Fruit fly (Drosophila melanogaster) whole organism, embryonic: ENCODE measurements around the gene CG13012.
A peak's percentile ranks its signal among the peaks of the same experiment; 100 is the strongest.

Experiments used
- ATbp ChIP-seq: fragments of 200-800 bp; sonication (Bioruptor generic); optimal IDR thresholded peaks from 2 replicates; lab custom pipeline; 2017; ENCODE audit warnings: missing biosample characterization, mild to moderate bottlenecking, missing genetic modification characterization, missing genetic modification reagents
- Asciz ChIP-seq: fragments of 200-800 bp; sonication (Bioruptor generic); optimal IDR thresholded peaks from 2 replicates; lab custom pipeline; 2017; ENCODE audit warnings: missing biosample characterization, mild to moderate bottlenecking, missing genetic modification characterization, missing genetic modification reagents
- CG10321 ChIP-seq: fragments of 200-800 bp; sonication (Bioruptor generic); IDR thresholded peaks from 2 replicates; pipeline ENCODE4 v1.3.6; 2022; ENCODE audit warnings: missing biosample characterization, missing genetic modification characterization
- CG10654 ChIP-seq: fragments of 200-800 bp; sonication (Bioruptor generic); optimal IDR thresholded peaks from 2 replicates; lab custom pipeline; 2016; ENCODE audit warnings: missing biosample characterization, missing genetic modification characterization
- CG13123 ChIP-seq: fragments of 200-800 bp; sonication (Bioruptor generic); optimal IDR thresholded peaks from 2 replicates; lab custom pipeline; 2016; ENCODE audit warnings: missing biosample characterization, missing genetic modification characterization
- CG13424 ChIP-seq: fragments of 200-800 bp; sonication (Bioruptor generic); optimal IDR thresholded peaks from 2 replicates; lab custom pipeline; 2019; ENCODE audit warnings: missing biosample characterization, mild to moderate bottlenecking, missing genetic modification characterization, moderate library complexity
- CG17328 ChIP-seq: fragments of 200-800 bp; sonication (Bioruptor generic); IDR thresholded peaks from 2 replicates; pipeline ENCODE4 v1.3.6; 2022; ENCODE audit warnings: missing biosample characterization, missing genetic modification characterization
- CG17361 ChIP-seq: fragments of 200-800 bp; sonication (Bioruptor generic); IDR thresholded peaks from 3 replicates; pipeline ENCODE4 v1.3.6; 2022; ENCODE audit warnings: missing biosample characterization, missing genetic modification characterization
- CG17912 ChIP-seq: fragments of 200-800 bp; sonication (Bioruptor generic); optimal IDR thresholded peaks from 2 replicates; lab custom pipeline; 2018; ENCODE audit warnings: missing biosample characterization, mild to moderate bottlenecking, missing genetic modification characterization
- CG18262 ChIP-seq: fragments of 200-800 bp; optimal IDR thresholded peaks from 3 replicates; lab custom pipeline; 2019; ENCODE audit warnings: missing biosample characterization, mild to moderate bottlenecking, missing genetic modification characterization, moderate library complexity
- CG2678 ChIP-seq: fragments of 200-800 bp; sonication (Bioruptor generic); optimal IDR thresholded peaks from 3 replicates; lab custom pipeline; 2019; ENCODE audit warnings: missing biosample characterization, mild to moderate bottlenecking, missing genetic modification characterization, moderate library complexity
- CG2875 ChIP-seq: fragments of 200-800 bp; sonication (Bioruptor generic); optimal IDR thresholded peaks from 2 replicates; lab custom pipeline; 2017; ENCODE audit warnings: missing biosample characterization, mild to moderate bottlenecking, missing genetic modification characterization, missing genetic modification reagents
- CG30020 ChIP-seq: fragments of 200-800 bp; optimal IDR thresholded peaks from 2 replicates; lab custom pipeline; 2019; ENCODE audit warnings: missing biosample characterization, mild to moderate bottlenecking, missing genetic modification characterization, moderate library complexity
- CG3065 ChIP-seq: fragments of 200-800 bp; sonication (Bioruptor generic); optimal IDR thresholded peaks from 2 replicates; lab custom pipeline; 2016; ENCODE audit warnings: missing biosample characterization, missing genetic modification characterization
- CG31441 ChIP-seq: fragments of 200-800 bp; sonication (Bioruptor generic); IDR thresholded peaks from 2 replicates; pipeline ENCODE4 v1.3.6; 2022; ENCODE audit warnings: missing biosample characterization, missing genetic modification characterization
- CG3726 ChIP-seq: fragments of 200-800 bp; sonication (Bioruptor generic); IDR thresholded peaks from 3 replicates; pipeline ENCODE4, ENCODE4 v1.3.6; 2022; ENCODE audit warnings: missing biosample characterization, missing genetic modification characterization
- CG4730 ChIP-seq: fragments of 200-800 bp; sonication (Bioruptor generic); IDR thresholded peaks from 2 replicates; pipeline ENCODE4 v1.3.6; 2022; ENCODE audit warnings: missing biosample characterization, missing genetic modification characterization
- CG6689 ChIP-seq: fragments of 200-800 bp; sonication (Bioruptor generic); IDR thresholded peaks from 2 replicates; pipeline ENCODE4 v1.3.6; 2022; ENCODE audit warnings: missing biosample characterization, missing genetic modification characterization
- CG6854 ChIP-seq: fragments of 200-800 bp; sonication (Bioruptor generic); optimal IDR thresholded peaks from 3 replicates; lab custom pipeline; 2017; ENCODE audit warnings: missing biosample characterization, mild to moderate bottlenecking, missing genetic modification characterization
- CG7357 ChIP-seq: fragments of 200-800 bp; sonication (Bioruptor generic); IDR thresholded peaks from 3 replicates; pipeline ENCODE4 v1.3.6; 2022; ENCODE audit warnings: missing biosample characterization, missing genetic modification characterization
- CG7963 ChIP-seq: fragments of 200-800 bp; sonication (Bioruptor generic); IDR thresholded peaks from 3 replicates; pipeline ENCODE4 v1.3.6; 2022; ENCODE audit warnings: missing biosample characterization, missing genetic modification characterization; ENCODE audit not compliant: partially characterized antibody
- Dek ChIP-seq: fragments of 200-800 bp; sonication (Bioruptor generic); optimal IDR thresholded peaks from 3 replicates; lab custom pipeline; 2019; ENCODE audit warnings: missing biosample characterization, mild to moderate bottlenecking, missing genetic modification characterization, moderate library complexity
- Ets65A ChIP-seq: fragments of 200-800 bp; sonication (Bioruptor generic); peaks from one replicate; lab custom pipeline; 2016; ENCODE audit warnings: missing biosample characterization, missing genetic modification characterization
- Fer3 ChIP-seq: fragments of 200-800 bp; sonication (Bioruptor generic); optimal IDR thresholded peaks from 2 replicates; lab custom pipeline; 2018; ENCODE audit warnings: missing biosample characterization, mild to moderate bottlenecking, missing genetic modification characterization, moderate library complexity
- HHEX ChIP-seq: fragments of 200-800 bp; sonication (Bioruptor generic); optimal IDR thresholded peaks from 3 replicates; lab custom pipeline; 2017; ENCODE audit warnings: missing biosample characterization, mild to moderate bottlenecking, missing genetic modification characterization, missing genetic modification reagents
- HmgZ ChIP-seq: fragments of 200-800 bp; sonication (Bioruptor generic); optimal IDR thresholded peaks from 2 replicates; lab custom pipeline; 2018; ENCODE audit warnings: missing biosample characterization, mild to moderate bottlenecking, missing genetic modification characterization
- Hr51 ChIP-seq, 2 experiments: fragments of 200-800 bp; sonication (Bioruptor generic); optimal IDR thresholded peaks; 2 replicates in 1 of 2; 3 replicates in 1 of 2; lab custom pipeline; 2016 to 2018; ENCODE audit warnings: missing biosample characterization in 2 of 2, missing genetic modification characterization in 2 of 2, mild to moderate bottlenecking in 1 of 2, moderate library complexity in 1 of 2
- Tbp ChIP-seq: fragments of >200 bp; optimal IDR thresholded peaks from 2 replicates; lab custom pipeline; 2018; ENCODE audit warnings: missing biosample characterization, missing genetic modification characterization
- Xbp1 ChIP-seq: fragments of 200-800 bp; sonication (Bioruptor generic); optimal IDR thresholded peaks from 3 replicates; lab custom pipeline; 2016; ENCODE audit warnings: missing biosample characterization, mild to moderate bottlenecking, missing genetic modification characterization
- bigmax ChIP-seq: fragments of 200-800 bp; sonication (Bioruptor generic); optimal IDR thresholded peaks from 2 replicates; lab custom pipeline; 2018; ENCODE audit warnings: missing biosample characterization, mild to moderate bottlenecking, missing genetic modification characterization
- bsh ChIP-seq, 2 experiments: fragments of 200-800 bp; sonication (Bioruptor generic); optimal IDR thresholded peaks; 2 replicates each; lab custom pipeline; 2017 to 2018; ENCODE audit warnings: mild to moderate bottlenecking in 2 of 2, missing biosample characterization in 2 of 2, missing genetic modification characterization in 2 of 2, moderate library complexity in 1 of 2
- cad ChIP-seq: fragments of >200 bp; optimal IDR thresholded peaks from 2 replicates; lab custom pipeline; 2017; ENCODE audit warnings: missing biosample characterization, missing genetic modification characterization
- chn ChIP-seq: fragments of 200-800 bp; sonication (Bioruptor generic); optimal IDR thresholded peaks from 2 replicates; lab custom pipeline; 2016; ENCODE audit warnings: missing biosample characterization, missing genetic modification characterization
- croc ChIP-seq: fragments of 200-800 bp; sonication (Bioruptor generic); conservative IDR thresholded peaks from 3 replicates; pipeline ENCODE4 v1.3.6; 2022; ENCODE audit warnings: missing biosample characterization, missing genetic modification characterization
- dati ChIP-seq: fragments of 200-800 bp; sonication (Bioruptor generic); IDR thresholded peaks from 2 replicates; pipeline ENCODE4 v1.3.6; 2022; ENCODE audit warnings: missing biosample characterization, missing genetic modification characterization
- en ChIP-seq: fragments of 200-800 bp; sonication (Bioruptor generic); optimal IDR thresholded peaks from 2 replicates; lab custom pipeline; 2016; ENCODE audit warnings: missing biosample characterization, missing genetic modification characterization
- eve ChIP-seq, 2 experiments: fragments of >200 bp; optimal IDR thresholded peaks; 2 replicates each; lab custom pipeline; 2017; ENCODE audit warnings: missing biosample characterization in 2 of 2, missing genetic modification characterization in 2 of 2
- fd96Cb ChIP-seq: fragments of 200-800 bp; sonication (Bioruptor generic); optimal IDR thresholded peaks from 2 replicates; lab custom pipeline; 2018; ENCODE audit warnings: missing biosample characterization, mild to moderate bottlenecking, missing genetic modification characterization, moderate library complexity
- ftz-f1 ChIP-seq: fragments of 200-800 bp; sonication (Bioruptor generic); optimal IDR thresholded peaks from 2 replicates; lab custom pipeline; 2016; ENCODE audit warnings: missing biosample characterization, missing genetic modification characterization
- gem ChIP-seq: fragments of 200-800 bp; sonication (Bioruptor generic); optimal IDR thresholded peaks from 2 replicates; lab custom pipeline; 2019; ENCODE audit warnings: missing biosample characterization, mild to moderate bottlenecking, missing genetic modification characterization, moderate library complexity
- grau ChIP-seq: fragments of 200-800 bp; optimal IDR thresholded peaks from 3 replicates; lab custom pipeline; 2019; ENCODE audit warnings: missing biosample characterization, mild to moderate bottlenecking, missing genetic modification characterization, moderate library complexity
- nmo ChIP-seq: fragments of 200-800 bp; sonication (Bioruptor generic); optimal IDR thresholded peaks from 2 replicates; lab custom pipeline; 2018; ENCODE audit warnings: missing biosample characterization, mild to moderate bottlenecking, missing genetic modification characterization, moderate library complexity
- org-1 ChIP-seq: fragments of 200-800 bp; sonication (Bioruptor generic); optimal IDR thresholded peaks from 2 replicates; lab custom pipeline; 2017; ENCODE audit warnings: missing biosample characterization, missing genetic modification characterization
- phol ChIP-seq: fragments of 200-800 bp; sonication (Bioruptor generic); optimal IDR thresholded peaks from 3 replicates; lab custom pipeline; 2018; ENCODE audit warnings: missing biosample characterization, mild to moderate bottlenecking, missing genetic modification characterization, moderate library complexity
- pnt ChIP-seq: fragments of 200-800 bp; sonication (Bioruptor generic); optimal IDR thresholded peaks from 3 replicates; lab custom pipeline; 2016; ENCODE audit warnings: missing biosample characterization, missing genetic modification characterization
- prd ChIP-seq, 3 experiments: fragments of >200 bp in 2 of 3; fragments of 200-800 bp in 1 of 3; sonication (Bioruptor generic) in 1 of 3; optimal IDR thresholded peaks in 2 of 3; IDR thresholded peaks in 1 of 3; 2 replicates in 2 of 3; 3 replicates in 1 of 3; pipeline versions ENCODE4 v1.3.6 to Lab custom; 2017 to 2022; ENCODE audit warnings: missing biosample characterization in 1 of 3, missing genetic modification characterization in 1 of 3
- salm ChIP-seq: fragments of 200-800 bp; sonication (Bioruptor generic); optimal IDR thresholded peaks from 2 replicates; lab custom pipeline; 2018; ENCODE audit warnings: missing biosample characterization, mild to moderate bottlenecking, missing genetic modification characterization
- tap ChIP-seq: fragments of 200-800 bp; optimal IDR thresholded peaks from 3 replicates; lab custom pipeline; 2019; ENCODE audit warnings: missing biosample characterization, mild to moderate bottlenecking, missing genetic modification characterization, moderate library complexity
- unpg ChIP-seq: fragments of 200-800 bp; sonication (Bioruptor generic); optimal IDR thresholded peaks from 3 replicates; lab custom pipeline; 2018; ENCODE audit warnings: missing biosample characterization, mild to moderate bottlenecking, missing genetic modification characterization, moderate library complexity
- zfh1 ChIP-seq: fragments of 200-800 bp; sonication (Bioruptor generic); IDR thresholded peaks from 3 replicates; pipeline ENCODE4 v1.3.6; 2022; ENCODE audit warnings: missing biosample characterization, missing genetic modification characterization
- zfh2 ChIP-seq: fragments of 200-800 bp; sonication (Bioruptor generic); optimal IDR thresholded peaks from 2 replicates; lab custom pipeline; 2016; ENCODE audit warnings: missing biosample characterization, missing genetic modification characterization

The CG13012 gene

dm6 chrX:16670262-16670661 is 6.3 kb downstream of the CG13012 start (continued):
- TF ChIP-seq zfh1 (GFP tag; lab: Robert Waterston, UW) (peak; percentile 31; the same call in 1 of the 3 replicates), prd (optimal IDR thresholded peaks at IDR 0.05; lab: Kevin White, UChicago) (no peak), prd (GFP tag; IDR thresholded peaks at IDR 0.05; lab: Robert Waterston, UW) (no peak), croc (no peak), cad (no peak), tap (tag; lab: Kevin White, UChicago) (no peak), CG6854 (GFP tag; lab: Kevin White, UChicago) (no peak), phol (tag; lab: Kevin White, UChicago) (peak; percentile 29), CG30020 (no peak), dati (no peak), Asciz (GFP tag; lab: Kevin White, UChicago) (peak; percentile 10), en (GFP tag; lab: Kevin White, UChicago) (no peak), salm (tag; lab: Kevin White, UChicago) (no peak), eve (GFP tag; optimal IDR thresholded peaks at IDR 0.05; lab: Kevin White, UChicago) (no peak), Dek (tag; lab: Kevin White, UChicago) (no peak), gem (tag; lab: Kevin White, UChicago) (peak; percentile 51), Hr51 (GFP tag; optimal IDR thresholded peaks at IDR 0.05; lab: Kevin White, UChicago) (peak in 1 of 2 experiments; percentile 44), CG17912 (GFP tag; lab: Kevin White, UChicago) (no peak), CG3065 (GFP tag; lab: Kevin White, UChicago) (no peak), Xbp1 (no peak), chn (no peak), bigmax (GFP tag; lab: Kevin White, UChicago) (no peak), CG7963 (no peak), ATbp (GFP tag; lab: Kevin White, UChicago) (peak; percentile 29), CG17361 (GFP tag; lab: Robert Waterston, UW) (peak; percentile 52; the same call in 2 of the 3 replicates), org-1 (GFP tag; lab: Kevin White, UChicago) (no peak), unpg (no peak), Ets65A (peak; percentile 9), CG31441 (GFP tag; lab: Robert Waterston, UW) (peak; percentile 21; the same call in 1 of the 2 replicates), grau (tag; lab: Kevin White, UChicago) (peak; percentile 69), CG13424 (no peak), CG3726 (GFP tag; lab: Robert Waterston, UW) (no peak), CG6689 (0 out of 2 replicates have a peak, but pooled peaks have one; percentile 9), HHEX (GFP tag; lab: Kevin White, UChicago) (no peak), CG10321 (GFP tag; lab: Robert Waterston, UW) (no peak), pnt (GFP tag; lab: Kevin White, UChicago) (no peak), nmo (GFP tag; lab: Kevin White, UChicago) (peak; percentile 6), CG13123 (no peak), bsh (GFP tag; optimal IDR thresholded peaks at IDR 0.05; lab: Kevin White, UChicago) (peak in 1 of 2 experiments; percentile 5), HmgZ (tag; lab: Kevin White, UChicago) (no peak), ftz-f1 (GFP tag; lab: Kevin White, UChicago) (no peak), Tbp (no peak), Fer3 (tag; lab: Kevin White, UChicago) (no peak), CG17328 (GFP tag; lab: Robert Waterston, UW) (no peak), CG7357 (GFP tag; lab: Robert Waterston, UW) (no peak), CG2678 (tag; lab: Kevin White, UChicago) (peak; percentile 7), CG10654 (no peak), CG2875 (GFP tag; lab: Kevin White, UChicago) (no peak), zfh2 (GFP tag; lab: Kevin White, UChicago) (no peak), CG18262 (peak; percentile 37), fd96Cb (tag; lab: Kevin White, UChicago) (no peak), CG4730 (GFP tag; lab: Robert Waterston, UW) (no peak)
